Worm (Caenorhabditis elegans) whole organism, L2 larva: ENCODE measurements around the gene B0507.2.

Experiments used
- R02D3.7 ChIP-seq: fragments of 150-350 bp; optimal IDR thresholded peaks from 2 replicates; lab custom pipeline; 2014; ENCODE audit warnings: missing biosample characterization, missing genetic modification characterization
- nhr-11 ChIP-seq: fragments of 150-350 bp; optimal IDR thresholded peaks from 2 replicates; lab custom pipeline; 2014; ENCODE audit warnings: missing biosample characterization, missing genetic modification characterization
- ztf-11 ChIP-seq: sonication (generic microtip); optimal IDR thresholded peaks from 2 replicates; lab custom pipeline; 2017; ENCODE audit warnings: missing biosample characterization, missing genetic modification characterization

DNA sequence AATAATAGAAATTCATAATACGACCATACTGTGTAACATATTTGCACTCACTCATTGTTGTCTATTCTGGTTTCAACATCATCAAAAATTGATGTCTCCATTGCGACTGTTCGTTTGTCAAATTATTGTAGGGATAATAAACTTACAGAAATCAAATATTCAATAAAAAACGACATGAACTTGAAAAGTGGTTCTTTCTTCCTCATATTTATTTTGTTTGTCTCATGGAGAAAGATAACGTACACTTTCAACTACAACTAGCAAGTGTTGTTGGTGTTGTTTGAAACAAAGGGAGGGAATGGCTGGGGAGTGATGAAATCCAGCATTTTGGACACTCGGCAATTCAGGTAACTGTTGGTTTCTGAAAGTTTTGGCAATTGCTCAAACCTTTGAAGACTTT lies 8.2 kb upstream of the B0507.2 start, which contains the start of gene B0507.9:
- TF ChIP-seq nhr-11 (tag; lab: Kevin White, UChicago): no peak
- TF ChIP-seq R02D3.7: no peak
- no peak for TF ChIP-seq ztf-11
